Worm (Caenorhabditis elegans) whole organism, young adult: ENCODE data around the gene nmur-1.
A peak's percentile ranks its signal among the peaks of the same experiment; 100 is the strongest.

Source experiments
- B0019.2 ChIP-seq: fragments of 200-800 bp; sonication (Bioruptor generic); conservative IDR thresholded peaks from 2 replicates; pipeline ENCODE4 v1.3.6; 2022; ENCODE audit warnings: missing genetic modification reagents, missing genetic modification characterization, missing compliant biosample characterization
- B0336.3 ChIP-seq: fragments of 200-800 bp; sonication (Bioruptor generic); IDR thresholded peaks from 2 replicates; pipeline ENCODE4 v1.3.6; 2022; ENCODE audit warnings: missing genetic modification characterization, missing compliant biosample characterization
- D2030.7 ChIP-seq: fragments of 200-800 bp; sonication (Bioruptor generic); IDR thresholded peaks from 2 replicates; pipeline ENCODE4 v1.3.6; 2022; ENCODE audit warnings: missing genetic modification reagents, missing genetic modification characterization, missing compliant biosample characterization
- F22D6.2 ChIP-seq: sonication (generic microtip); optimal IDR thresholded peaks from 2 replicates; lab custom pipeline; 2016; ENCODE audit warnings: mild to moderate bottlenecking, missing genetic modification characterization, missing compliant biosample characterization
- K12H6.12 ChIP-seq: fragments of 200-800 bp; sonication (Bioruptor generic); optimal IDR thresholded peaks from 2 replicates; lab custom pipeline; 2018; ENCODE audit warnings: mild to moderate bottlenecking, missing genetic modification characterization, missing compliant biosample characterization
- T07F8.4 ChIP-seq: sonication (generic microtip); optimal IDR thresholded peaks from 2 replicates; lab custom pipeline; 2016; ENCODE audit warnings: mild to moderate bottlenecking, missing genetic modification characterization, moderate library complexity, missing compliant biosample characterization
- Y53F4B.3 ChIP-seq: fragments of 200-800 bp; sonication (Bioruptor generic); IDR thresholded peaks from 2 replicates; pipeline ENCODE4 v1.3.6; 2022; ENCODE audit warnings: missing genetic modification reagents, missing genetic modification characterization, missing compliant biosample characterization
- Y56A3A.18 ChIP-seq: fragments of 200-800 bp; sonication (Bioruptor generic); IDR thresholded peaks from 2 replicates; pipeline ENCODE4 v1.3.6; 2022; ENCODE audit warnings: missing genetic modification reagents, missing genetic modification characterization, missing compliant biosample characterization
- Y79H2A.3 ChIP-seq: fragments of 200-800 bp; sonication (Bioruptor generic); conservative IDR thresholded peaks from 2 replicates; pipeline ENCODE4 v1.3.6; 2022; ENCODE audit warnings: missing genetic modification reagents, missing genetic modification characterization, missing compliant biosample characterization
- aptf-3 ChIP-seq: fragments of 200-800 bp; sonication (Bioruptor generic); IDR thresholded peaks from 2 replicates; pipeline ENCODE4 v1.3.6; 2022; ENCODE audit warnings: missing genetic modification characterization, missing compliant biosample characterization
- atf-7 ChIP-seq: sonication (generic microtip); optimal IDR thresholded peaks from 2 replicates; lab custom pipeline; 2017; ENCODE audit warnings: mild to moderate bottlenecking, missing genetic modification characterization, missing compliant biosample characterization
- athp-1 ChIP-seq: sonication (generic microtip); optimal IDR thresholded peaks from 2 replicates; lab custom pipeline; 2017; ENCODE audit warnings: mild to moderate bottlenecking, missing genetic modification characterization, missing compliant biosample characterization
- attf-6 ChIP-seq: fragments of 200-800 bp; sonication (Bioruptor generic); IDR thresholded peaks from 2 replicates; pipeline ENCODE4 v1.3.6; 2022; ENCODE audit warnings: missing genetic modification reagents, missing genetic modification characterization, missing compliant biosample characterization
- ccch-3 ChIP-seq: fragments of 200-800 bp; sonication (Bioruptor generic); optimal IDR thresholded peaks from 2 replicates; lab custom pipeline; 2018; ENCODE audit warnings: mild to moderate bottlenecking, missing genetic modification characterization, missing compliant biosample characterization
- ceh-100 ChIP-seq: fragments of 200-800 bp; sonication (Bioruptor generic); IDR thresholded peaks from 2 replicates; pipeline ENCODE4 v1.3.6; 2022; ENCODE audit warnings: missing genetic modification reagents, missing genetic modification characterization, missing compliant biosample characterization
- ceh-79 ChIP-seq: sonication (generic microtip); optimal IDR thresholded peaks from 2 replicates; lab custom pipeline; 2017; ENCODE audit warnings: mild to moderate bottlenecking, missing genetic modification characterization, missing compliant biosample characterization
- die-1 ChIP-seq: sonication (generic microtip); optimal IDR thresholded peaks from 2 replicates; lab custom pipeline; 2016; ENCODE audit warnings: missing genotype, mild to moderate bottlenecking, missing genetic modification characterization, missing compliant biosample characterization
- dpff-1 ChIP-seq: sonication (generic microtip); optimal IDR thresholded peaks from 2 replicates; lab custom pipeline; 2017; ENCODE audit warnings: mild to moderate bottlenecking, missing genetic modification characterization, missing compliant biosample characterization
- dpl-1 ChIP-seq: fragments of 150-350 bp; optimal IDR thresholded peaks from 2 replicates; lab custom pipeline; 2014; ENCODE audit warnings: missing biosample characterization, missing genetic modification reagents, missing genetic modification characterization
- ekl-4 ChIP-seq: fragments of 200-800 bp; sonication (Bioruptor generic); IDR thresholded peaks from 2 replicates; pipeline ENCODE4 v1.3.6; 2022; ENCODE audit warnings: missing genetic modification reagents, missing genetic modification characterization, missing compliant biosample characterization
- fkh-3 ChIP-seq: sonication (generic microtip); optimal IDR thresholded peaks from 2 replicates; lab custom pipeline; 2016; ENCODE audit warnings: mild to moderate bottlenecking, missing genetic modification characterization, missing compliant biosample characterization
- gei-17 ChIP-seq: fragments of 200-800 bp; sonication (Bioruptor generic); optimal IDR thresholded peaks from 2 replicates; lab custom pipeline; 2018; ENCODE audit warnings: mild to moderate bottlenecking, missing genetic modification characterization, missing compliant biosample characterization
- hlh-12 ChIP-seq: sonication (generic microtip); optimal IDR thresholded peaks from 2 replicates; lab custom pipeline; 2016; ENCODE audit warnings: missing genetic modification characterization, missing compliant biosample characterization
- hrde-1 ChIP-seq: sonication (generic microtip); optimal IDR thresholded peaks from 2 replicates; lab custom pipeline; 2016; ENCODE audit warnings: missing genetic modification characterization, mild to moderate bottlenecking, missing compliant biosample characterization, moderate library complexity, missing genotype, missing genetic modification reagents, borderline replicate concordance
- let-526 ChIP-seq: fragments of 200-800 bp; sonication (Bioruptor generic); IDR thresholded peaks from 2 replicates; pipeline ENCODE4 v1.3.6; 2022; ENCODE audit warnings: missing genetic modification reagents, missing genetic modification characterization, missing compliant biosample characterization
- lin-40 ChIP-seq: sonication (generic microtip); optimal IDR thresholded peaks from 2 replicates; lab custom pipeline; 2016; ENCODE audit warnings: missing genetic modification characterization, mild to moderate bottlenecking, missing compliant biosample characterization, missing genotype, missing genetic modification reagents
- lir-1 ChIP-seq: fragments of 200-800 bp; sonication (Bioruptor generic); conservative IDR thresholded peaks from 2 replicates; pipeline ENCODE4 v1.3.6; 2022; ENCODE audit warnings: missing genetic modification reagents, missing genetic modification characterization, missing compliant biosample characterization
- madf-10 ChIP-seq: sonication (generic microtip); optimal IDR thresholded peaks from 2 replicates; lab custom pipeline; 2016; ENCODE audit warnings: mild to moderate bottlenecking, missing genetic modification characterization, missing compliant biosample characterization
- madf-3 ChIP-seq: fragments of 200-800 bp; sonication (Bioruptor generic); IDR thresholded peaks from 2 replicates; pipeline ENCODE4 v1.3.6; 2022; ENCODE audit warnings: missing genetic modification reagents, missing genetic modification characterization, missing compliant biosample characterization
- mxl-1 ChIP-seq: sonication (generic microtip); optimal IDR thresholded peaks from 2 replicates; lab custom pipeline; 2016; ENCODE audit warnings: missing genetic modification characterization, missing compliant biosample characterization
- nfya-1 ChIP-seq: sonication (generic microtip); optimal IDR thresholded peaks from 2 replicates; lab custom pipeline; 2017; ENCODE audit warnings: antibody characterized with exemption, missing compliant biosample characterization, missing genetic modification characterization, borderline replicate concordance; ENCODE audit not compliant: insufficient read depth
- nhr-90 ChIP-seq: sonication (generic microtip); optimal IDR thresholded peaks from 2 replicates; lab custom pipeline; 2016; ENCODE audit warnings: missing genotype, mild to moderate bottlenecking, missing genetic modification characterization, missing compliant biosample characterization
- pha-4 ChIP-seq: fragments of 150-350 bp; sonication (generic microtip); optimal IDR thresholded peaks from 2 replicates; lab custom pipeline; 2014; ENCODE audit warnings: missing biosample characterization, missing genetic modification reagents, missing genetic modification characterization
- rcor-1 ChIP-seq: fragments of 200-800 bp; sonication (Bioruptor generic); IDR thresholded peaks from 2 replicates; pipeline ENCODE4 v1.3.6; 2022; ENCODE audit warnings: missing genetic modification reagents, missing genetic modification characterization, missing compliant biosample characterization
- rpc-1 ChIP-seq, 2 experiments: fragments of 150-350 bp in 1 of 2; sonication (generic microtip) in 1 of 2; optimal IDR thresholded peaks; 2 replicates each; lab custom pipeline; 2014 to 2018; ENCODE audit warnings: missing biosample characterization in 1 of 2, missing genetic modification characterization in 1 of 2, missing genetic modification reagents in 1 of 2, missing genotype in 1 of 2
- sea-2 ChIP-seq: fragments of 200-800 bp; sonication (Bioruptor generic); IDR thresholded peaks from 2 replicates; pipeline ENCODE4 v1.3.6; 2022; ENCODE audit warnings: missing genetic modification characterization, missing compliant biosample characterization
- snpc-1.3 ChIP-seq: sonication (generic microtip); optimal IDR thresholded peaks from 2 replicates; lab custom pipeline; 2017; ENCODE audit warnings: missing genetic modification characterization, mild to moderate bottlenecking, missing compliant biosample characterization, antibody characterized with exemption, moderate library complexity, missing genotype, missing genetic modification reagents; ENCODE audit not compliant: insufficient read depth
- snpc-3.4 ChIP-seq: sonication (generic microtip); optimal IDR thresholded peaks from 2 replicates; lab custom pipeline; 2017; ENCODE audit warnings: missing genetic modification characterization, mild to moderate bottlenecking, missing compliant biosample characterization, antibody characterized with exemption, moderate library complexity, missing genotype, missing genetic modification reagents
- somi-1 ChIP-seq: fragments of 200-800 bp; sonication (Bioruptor generic); optimal IDR thresholded peaks from 2 replicates; lab custom pipeline; 2018; ENCODE audit warnings: mild to moderate bottlenecking, missing genetic modification characterization, missing compliant biosample characterization
- sptf-2 ChIP-seq: fragments of 200-800 bp; sonication (Bioruptor generic); optimal IDR thresholded peaks from 2 replicates; lab custom pipeline; 2018; ENCODE audit warnings: mild to moderate bottlenecking, missing genetic modification characterization, missing compliant biosample characterization
- tbx-9 ChIP-seq: sonication (generic microtip); optimal IDR thresholded peaks from 2 replicates; lab custom pipeline; 2016; ENCODE audit warnings: borderline replicate concordance, missing genetic modification characterization, inconsistent platforms, missing compliant biosample characterization
- unc-130 ChIP-seq: sonication (generic microtip); optimal IDR thresholded peaks from 2 replicates; lab custom pipeline; 2016; ENCODE audit warnings: missing genetic modification reagents, missing genetic modification characterization, missing compliant biosample characterization
- ztf-22 ChIP-seq: fragments of 200-800 bp; sonication (Bioruptor generic); optimal IDR thresholded peaks from 2 replicates; lab custom pipeline; 2018; ENCODE audit warnings: mild to moderate bottlenecking, missing genetic modification characterization, moderate library complexity, missing compliant biosample characterization
- ztf-3 ChIP-seq: fragments of 200-800 bp; sonication (Bioruptor generic); optimal IDR thresholded peaks from 2 replicates; lab custom pipeline; 2018; ENCODE audit warnings: mild to moderate bottlenecking, missing genetic modification characterization, missing compliant biosample characterization
- ztf-6 ChIP-seq: fragments of 200-800 bp; sonication (Bioruptor generic); IDR thresholded peaks from 2 replicates; pipeline ENCODE4 v1.3.6; 2022; ENCODE audit warnings: missing genetic modification reagents, missing genetic modification characterization, missing compliant biosample characterization

nmur-1 gene

DNA sequence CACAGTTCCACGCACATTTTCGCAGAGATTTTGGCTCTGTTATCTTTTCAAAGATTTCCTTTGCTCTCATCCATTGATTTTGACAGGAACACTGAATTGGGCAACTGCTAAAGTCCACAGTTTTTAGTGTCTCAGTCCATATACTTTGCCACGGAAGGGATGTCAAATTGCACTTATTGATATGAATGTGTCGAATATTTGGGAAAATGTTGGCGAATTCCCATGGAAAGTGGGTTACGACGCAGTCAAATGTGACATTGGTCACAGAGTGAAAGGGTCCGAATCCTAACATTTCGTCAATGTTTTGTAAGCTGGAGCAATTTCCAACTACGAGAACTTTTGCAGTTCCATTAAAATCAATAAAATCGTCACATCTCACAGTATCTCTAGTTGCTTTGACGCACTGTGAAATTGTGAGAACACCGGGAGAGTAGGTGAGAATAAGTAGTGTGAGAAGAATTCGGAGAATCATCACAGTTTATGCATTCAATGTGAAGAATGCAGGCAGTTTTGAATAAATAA, 30.2 kb upstream of the nmur-1 start, which contains the start of gene trk-1:
Gene trk-1 (minus strand): TSS at position 472 of the 522 bp plus-strand sequence.
- TF ChIP-seq lin-40 (tag; lab: Kevin White, UChicago) = no peak
- no peak for TF ChIP-seq lir-1 (GFP tag; lab: Robert Waterston, UW)
- TF ChIP-seq dpl-1 (GFP tag; lab: Kevin White, UChicago) = no peak
- TF ChIP-seq fkh-3 (tag; lab: Kevin White, UChicago) = no peak
- no peak for TF ChIP-seq ztf-3
- TF ChIP-seq ztf-22 (GFP tag; lab: Kevin White, UChicago) = no peak
- no peak for TF ChIP-seq atf-7 (tag; lab: Kevin White, UChicago)
- no peak for TF ChIP-seq ekl-4 (GFP tag; lab: Robert Waterston, UW)
- no peak for TF ChIP-seq let-526 (GFP tag; lab: Robert Waterston, UW)
- TF ChIP-seq pha-4 (tag; lab: Kevin White, UChicago) = no peak
- TF ChIP-seq T07F8.4 (tag; lab: Kevin White, UChicago) = no peak
- TF ChIP-seq ztf-6 = no peak
- TF ChIP-seq dpff-1 (tag; lab: Kevin White, UChicago) = no peak
- TF ChIP-seq attf-6 (GFP tag; lab: Robert Waterston, UW) = no peak
- no peak for TF ChIP-seq madf-3
- TF ChIP-seq snpc-1.3 (tag; lab: Kevin White, UChicago) = no peak

DNA sequence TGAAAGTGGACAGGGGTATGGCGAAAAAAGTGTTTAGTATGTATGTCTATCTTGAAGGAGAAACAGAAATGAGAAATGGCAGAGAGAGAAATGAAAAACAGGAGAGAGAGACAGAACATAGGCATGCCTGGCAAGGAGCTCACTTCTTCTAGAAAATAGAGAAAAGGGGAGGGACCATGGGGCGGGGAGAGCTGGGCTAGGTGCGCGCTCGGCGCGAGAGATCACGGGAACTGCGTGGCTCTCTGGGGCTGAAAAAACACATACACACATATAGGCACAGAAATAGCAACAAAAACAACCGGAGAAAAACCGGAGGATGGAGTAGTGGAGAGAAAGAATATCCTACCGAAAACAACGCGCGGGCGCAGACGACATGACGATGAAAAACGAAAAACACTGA, 28.8 kb upstream of the nmur-1 start:
- TF ChIP-seq K12H6.12 (peak; percentile 54), madf-10 (tag; lab: Kevin White, UChicago) (no peak), Y79H2A.3 (no peak)
- TF ChIP-seq, all 124 proteins: peak for 1

DNA sequence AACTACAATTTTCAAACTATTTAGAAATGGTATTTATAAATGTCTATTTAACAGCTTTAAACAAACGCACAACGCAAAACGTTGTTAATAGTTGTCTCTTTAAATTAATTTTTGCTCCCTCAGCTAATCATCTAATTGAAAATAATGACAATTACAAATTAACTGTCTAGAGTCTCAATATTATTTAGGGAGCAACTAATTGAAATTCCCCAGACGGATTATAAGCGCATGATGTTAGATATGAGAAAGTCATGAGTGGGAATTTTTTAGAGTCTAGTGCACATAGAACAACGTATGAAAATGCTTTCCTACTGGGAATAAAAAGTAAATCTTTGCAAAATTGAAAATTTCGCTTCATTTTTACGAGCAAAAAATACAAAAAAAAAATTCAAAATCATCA, 27.8 kb upstream of the nmur-1 start:
- no peak for TF ChIP-seq pha-4 (tag; lab: Kevin White, UChicago)
- TF ChIP-seq gei-17 (GFP tag; lab: Kevin White, UChicago) = no peak
- TF ChIP-seq die-1 (tag; lab: Kevin White, UChicago) = no peak
- no peak for TF ChIP-seq nhr-90 (tag; lab: Kevin White, UChicago)
- no peak for TF ChIP-seq rcor-1 (GFP tag; lab: Robert Waterston, UW)
- no peak for TF ChIP-seq nfya-1
- no peak for TF ChIP-seq mxl-1 (tag; lab: Kevin White, UChicago)
- TF ChIP-seq tbx-9 (tag; lab: Kevin White, UChicago) = no peak
- TF ChIP-seq aptf-3 (GFP tag; lab: Robert Waterston, UW) = no peak
- no peak for TF ChIP-seq athp-1 (tag; lab: Kevin White, UChicago)
- TF ChIP-seq ceh-79 (tag; lab: Kevin White, UChicago) = no peak
- no peak for TF ChIP-seq B0019.2 (GFP tag; lab: Robert Waterston, UW)
- TF ChIP-seq rpc-1 (optimal IDR thresholded peaks at IDR 0.05; lab: Kevin White, UChicago) = no peak
- no peak for TF ChIP-seq rpc-1 (tag; optimal IDR thresholded peaks at IDR 0.05; lab: Kevin White, UChicago)
- TF ChIP-seq sea-2 (GFP tag; lab: Robert Waterston, UW) = no peak
- no peak for TF ChIP-seq ccch-3
- no peak for TF ChIP-seq hlh-12 (tag; lab: Kevin White, UChicago)
- TF ChIP-seq D2030.7 (GFP tag; lab: Robert Waterston, UW) = no peak

DNA sequence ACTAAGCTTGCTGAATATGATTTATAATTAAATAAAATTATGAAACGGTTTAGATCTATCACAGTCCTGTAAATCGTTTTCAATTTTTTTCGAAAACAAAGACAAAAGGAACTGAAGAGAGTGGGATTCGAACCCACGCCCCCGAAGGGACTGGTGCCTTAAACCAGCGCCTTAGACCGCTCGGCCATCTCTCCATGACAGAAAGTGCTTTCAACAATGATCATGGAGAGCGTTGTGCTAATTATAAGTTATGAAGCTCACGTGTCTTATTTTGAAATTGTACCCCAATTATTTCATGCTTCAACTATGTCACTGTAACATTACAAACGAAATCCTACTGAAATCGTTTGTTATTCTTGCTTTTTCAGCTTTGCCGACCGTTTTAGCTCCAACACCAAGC, 25.0 kb upstream of the nmur-1 start:
- TF ChIP-seq sptf-2 (GFP tag; lab: Kevin White, UChicago) = no peak
- TF ChIP-seq Y53F4B.3 (GFP tag; lab: Robert Waterston, UW) = no peak
- no peak for TF ChIP-seq somi-1
- TF ChIP-seq Y56A3A.18 (GFP tag; lab: Robert Waterston, UW) = no peak
- no peak for TF ChIP-seq F22D6.2 (tag; lab: Kevin White, UChicago)
- no peak for TF ChIP-seq B0336.3 (GFP tag; lab: Robert Waterston, UW)
- TF ChIP-seq snpc-3.4 = peak; percentile 13
- TF ChIP-seq rpc-1 (optimal IDR thresholded peaks at IDR 0.05; lab: Kevin White, UChicago) = peak; percentile 70
- peak; percentile 77 for TF ChIP-seq rpc-1 (tag; optimal IDR thresholded peaks at IDR 0.05; lab: Kevin White, UChicago)
- TF ChIP-seq ceh-100 (GFP tag; lab: Robert Waterston, UW) = no peak
- no peak for TF ChIP-seq hrde-1 (tag; lab: Kevin White, UChicago)
- peak; percentile 22 for TF ChIP-seq die-1 (tag; lab: Kevin White, UChicago)
- no peak for TF ChIP-seq ztf-3
- no peak for TF ChIP-seq unc-130 (GFP tag; lab: Kevin White, UChicago)
